Fruit fly (Drosophila melanogaster) whole organism, embryonic: ENCODE data around the gene CG5346.

Experiments
- CG10147 ChIP-seq: fragments of 200-800 bp; sonication (Bioruptor generic); optimal IDR thresholded peaks from 2 replicates; lab custom pipeline; 2019; ENCODE audit warnings: missing biosample characterization, mild to moderate bottlenecking, missing genetic modification characterization, moderate library complexity
- CG10462 ChIP-seq: fragments of 200-800 bp; sonication (Bioruptor generic); optimal IDR thresholded peaks from 2 replicates; lab custom pipeline; 2016; ENCODE audit warnings: missing biosample characterization, missing genetic modification characterization
- CG10979 ChIP-seq: fragments of 200-800 bp; sonication (Bioruptor generic); optimal IDR thresholded peaks from 2 replicates; lab custom pipeline; 2018; ENCODE audit warnings: missing biosample characterization, mild to moderate bottlenecking, missing genetic modification characterization, moderate library complexity
- CG12299 ChIP-seq: fragments of 200-800 bp; sonication (Bioruptor generic); optimal IDR thresholded peaks from 2 replicates; lab custom pipeline; 2018; ENCODE audit warnings: missing biosample characterization, mild to moderate bottlenecking, missing genetic modification characterization
- CG12769 ChIP-seq: fragments of 200-800 bp; sonication (Bioruptor generic); optimal IDR thresholded peaks from 2 replicates; lab custom pipeline; 2019; ENCODE audit warnings: missing biosample characterization, mild to moderate bottlenecking, missing genetic modification characterization, moderate library complexity
- CG13424 ChIP-seq: fragments of 200-800 bp; sonication (Bioruptor generic); optimal IDR thresholded peaks from 2 replicates; lab custom pipeline; 2019; ENCODE audit warnings: missing biosample characterization, mild to moderate bottlenecking, missing genetic modification characterization, moderate library complexity
- CG14965 ChIP-seq: fragments of 200-800 bp; sonication (Bioruptor generic); optimal IDR thresholded peaks from 2 replicates; lab custom pipeline; 2016; ENCODE audit warnings: missing biosample characterization, missing genetic modification characterization, borderline replicate concordance
- CG15269 ChIP-seq: fragments of 200-800 bp; sonication (Bioruptor generic); optimal IDR thresholded peaks from 2 replicates; lab custom pipeline; 2018; ENCODE audit warnings: missing biosample characterization, mild to moderate bottlenecking, missing genetic modification characterization, moderate library complexity
- CG15696 ChIP-seq: fragments of 200-800 bp; sonication (Bioruptor generic); optimal IDR thresholded peaks from 2 replicates; lab custom pipeline; 2019; ENCODE audit warnings: missing biosample characterization, mild to moderate bottlenecking, missing genetic modification characterization, moderate library complexity
- CG17186 ChIP-seq: fragments of 200-800 bp; sonication (Bioruptor generic); optimal IDR thresholded peaks from 3 replicates; lab custom pipeline; 2017; ENCODE audit warnings: missing biosample characterization, missing genetic modification reagents, missing genetic modification characterization
- CG2199 ChIP-seq: fragments of 200-800 bp; sonication (Bioruptor generic); IDR thresholded peaks from 3 replicates; pipeline ENCODE4 v1.3.6; 2022; ENCODE audit warnings: missing biosample characterization, missing genetic modification characterization
- CG31441 ChIP-seq: fragments of 200-800 bp; sonication (Bioruptor generic); IDR thresholded peaks from 2 replicates; pipeline ENCODE4 v1.3.6; 2022; ENCODE audit warnings: missing biosample characterization, missing genetic modification characterization
- CG32772 ChIP-seq: fragments of 200-800 bp; sonication (Bioruptor generic); IDR thresholded peaks from 2 replicates; pipeline ENCODE4 v1.3.6; 2022; ENCODE audit warnings: missing biosample characterization, missing genetic modification characterization
- CG34376 ChIP-seq: fragments of 200-800 bp; sonication (Bioruptor generic); optimal IDR thresholded peaks from 2 replicates; lab custom pipeline; 2018; ENCODE audit warnings: missing biosample characterization, mild to moderate bottlenecking, missing genetic modification characterization
- CG3847 ChIP-seq: fragments of 200-800 bp; sonication (Bioruptor generic); IDR thresholded peaks from 2 replicates; pipeline ENCODE4 v1.3.6; 2022; ENCODE audit warnings: missing biosample characterization, missing genetic modification characterization
- CG3995 ChIP-seq: fragments of 200-800 bp; sonication (Bioruptor generic); optimal IDR thresholded peaks from 3 replicates; lab custom pipeline; 2016; ENCODE audit warnings: missing biosample characterization, missing genetic modification characterization
- CG7839 ChIP-seq: fragments of 200-800 bp; sonication (Bioruptor generic); optimal IDR thresholded peaks from 3 replicates; lab custom pipeline; 2018; ENCODE audit warnings: missing biosample characterization, mild to moderate bottlenecking, missing genetic modification characterization, moderate library complexity
- Deaf1 ChIP-seq: fragments of 200-800 bp; optimal IDR thresholded peaks from 3 replicates; lab custom pipeline; 2019; ENCODE audit warnings: missing biosample characterization, mild to moderate bottlenecking, missing genetic modification characterization, moderate library complexity
- Dp ChIP-seq: fragments of 200-800 bp; sonication (Bioruptor generic); optimal IDR thresholded peaks from 2 replicates; lab custom pipeline; 2018; ENCODE audit warnings: missing biosample characterization, mild to moderate bottlenecking, missing genetic modification characterization, moderate library complexity
- E2f2 ChIP-seq: fragments of 200-800 bp; sonication (Bioruptor generic); IDR thresholded peaks from 2 replicates; pipeline ENCODE4 v1.3.6; 2022; ENCODE audit warnings: missing biosample characterization, missing genetic modification characterization
- Ets97D ChIP-seq: fragments of 200-800 bp; sonication (Bioruptor generic); optimal IDR thresholded peaks from 3 replicates; lab custom pipeline; 2016; ENCODE audit warnings: missing biosample characterization, missing genetic modification characterization
- H2.0 ChIP-seq: fragments of 200-800 bp; sonication (Bioruptor generic); IDR thresholded peaks from 2 replicates; pipeline ENCODE4 v1.3.6; 2022; ENCODE audit warnings: missing biosample characterization, missing genetic modification characterization
- HmgZ ChIP-seq: fragments of 200-800 bp; sonication (Bioruptor generic); optimal IDR thresholded peaks from 2 replicates; lab custom pipeline; 2018; ENCODE audit warnings: missing biosample characterization, mild to moderate bottlenecking, missing genetic modification characterization
- Hsf ChIP-seq: fragments of 200-800 bp; sonication (Bioruptor generic); optimal IDR thresholded peaks from 3 replicates; lab custom pipeline; 2016; ENCODE audit warnings: missing biosample characterization, missing genetic modification characterization
- Jarid2 ChIP-seq: fragments of 200-800 bp; sonication (Bioruptor generic); optimal IDR thresholded peaks from 3 replicates; lab custom pipeline; 2017; ENCODE audit warnings: mild to moderate bottlenecking, missing biosample characterization, missing genetic modification reagents, missing genetic modification characterization
- Mrtf ChIP-seq: fragments of 200-800 bp; sonication (Bioruptor generic); IDR thresholded peaks from 3 replicates; pipeline ENCODE4 v1.3.6; 2022; ENCODE audit warnings: missing biosample characterization, missing genetic modification characterization
- Pdp1 ChIP-seq, 2 experiments: fragments of 200-800 bp; sonication (Bioruptor generic); optimal IDR thresholded peaks; 3 replicates each; lab custom pipeline; 2016; ENCODE audit warnings: missing biosample characterization in 2 of 2, missing genetic modification characterization in 2 of 2, mild to moderate bottlenecking in 1 of 2, moderate library complexity in 1 of 2
- Ptx1 ChIP-seq: fragments of 200-800 bp; sonication (Bioruptor generic); IDR thresholded peaks from 2 replicates; pipeline ENCODE4 v1.3.6; 2022; ENCODE audit warnings: missing biosample characterization, missing genetic modification characterization
- Side ChIP-seq: fragments of 200-800 bp; sonication (Bioruptor generic); optimal IDR thresholded peaks from 2 replicates; lab custom pipeline; 2016; ENCODE audit warnings: missing biosample characterization, missing genetic modification characterization
- Xrp1 ChIP-seq: fragments of 200-800 bp; sonication (Bioruptor generic); IDR thresholded peaks from 2 replicates; pipeline ENCODE4 v1.3.6; 2022; ENCODE audit warnings: missing biosample characterization, missing genetic modification characterization
- YL-1 ChIP-seq: fragments of 200-800 bp; sonication (Bioruptor generic); optimal IDR thresholded peaks from 3 replicates; lab custom pipeline; 2017; ENCODE audit warnings: missing biosample characterization, mild to moderate bottlenecking, missing genetic modification characterization
- amos ChIP-seq: fragments of 200-800 bp; sonication (Bioruptor generic); IDR thresholded peaks from 2 replicates; pipeline ENCODE4 v1.3.6; 2022; ENCODE audit warnings: missing biosample characterization, missing genetic modification characterization; ENCODE audit not compliant: partially characterized antibody
- bcd ChIP-seq: fragments of 200-800 bp; sonication (Bioruptor generic); optimal IDR thresholded peaks from 2 replicates; lab custom pipeline; 2017; ENCODE audit warnings: missing biosample characterization, mild to moderate bottlenecking, missing genetic modification characterization
- chinmo ChIP-seq: fragments of 200-800 bp; sonication (Bioruptor generic); IDR thresholded peaks from 4 replicates; pipeline ENCODE4 v1.3.6; 2022; ENCODE audit warnings: missing biosample characterization, missing genetic modification characterization; ENCODE audit not compliant: partially characterized antibody
- croc ChIP-seq: fragments of 200-800 bp; sonication (Bioruptor generic); conservative IDR thresholded peaks from 3 replicates; pipeline ENCODE4 v1.3.6; 2022; ENCODE audit warnings: missing biosample characterization, missing genetic modification characterization
- dm ChIP-seq: fragments of 200-800 bp; sonication (Bioruptor generic); optimal IDR thresholded peaks from 3 replicates; lab custom pipeline; 2016; ENCODE audit warnings: missing biosample characterization, missing genetic modification characterization
- ewg ChIP-seq: fragments of 200-800 bp; sonication (Bioruptor generic); optimal IDR thresholded peaks from 3 replicates; lab custom pipeline; 2017; ENCODE audit warnings: mild to moderate bottlenecking, missing biosample characterization, missing genetic modification reagents, missing genetic modification characterization
- exex ChIP-seq: fragments of 200-800 bp; sonication (Bioruptor generic); optimal IDR thresholded peaks from 4 replicates; lab custom pipeline; 2018; ENCODE audit warnings: missing biosample characterization, mild to moderate bottlenecking, missing genetic modification characterization, moderate library complexity
- gfzf ChIP-seq: fragments of 200-800 bp; sonication (Bioruptor generic); optimal IDR thresholded peaks from 2 replicates; lab custom pipeline; 2016; ENCODE audit warnings: missing biosample characterization, mild to moderate bottlenecking, missing genetic modification characterization, moderate library complexity
- her ChIP-seq: fragments of 200-800 bp; sonication (Bioruptor generic); optimal IDR thresholded peaks from 2 replicates; lab custom pipeline; 2016; ENCODE audit warnings: missing biosample characterization, missing genetic modification characterization
- kay ChIP-seq: fragments of 200-800 bp; sonication (Bioruptor generic); optimal IDR thresholded peaks from 2 replicates; lab custom pipeline; 2016; ENCODE audit warnings: missing biosample characterization, missing genetic modification characterization
- kni ChIP-seq: fragments of 200-800 bp; sonication (Bioruptor generic); optimal IDR thresholded peaks from 3 replicates; lab custom pipeline; 2017; ENCODE audit warnings: mild to moderate bottlenecking, missing biosample characterization, missing genetic modification reagents, missing genetic modification characterization
- knrl ChIP-seq: fragments of 200-800 bp; sonication (Bioruptor generic); IDR thresholded peaks from 3 replicates; pipeline ENCODE4 v1.3.6; 2022; ENCODE audit warnings: missing biosample characterization, missing genetic modification characterization; ENCODE audit not compliant: partially characterized antibody
- lilli ChIP-seq: fragments of 200-800 bp; sonication (Bioruptor generic); optimal IDR thresholded peaks from 3 replicates; lab custom pipeline; 2016; ENCODE audit warnings: missing biosample characterization, missing genetic modification characterization
- pfk ChIP-seq: fragments of 200-800 bp; sonication (Bioruptor generic); optimal IDR thresholded peaks from 2 replicates; lab custom pipeline; 2018; ENCODE audit warnings: missing biosample characterization, mild to moderate bottlenecking, missing genetic modification characterization, moderate library complexity
- pum ChIP-seq: fragments of 200-800 bp; sonication (Bioruptor generic); optimal IDR thresholded peaks from 2 replicates; lab custom pipeline; 2016; ENCODE audit warnings: missing biosample characterization, missing genetic modification characterization
- stwl ChIP-seq: fragments of 200-800 bp; sonication (Bioruptor generic); optimal IDR thresholded peaks from 3 replicates; lab custom pipeline; 2018; ENCODE audit warnings: missing biosample characterization, mild to moderate bottlenecking, missing genetic modification characterization, moderate library complexity
- tap ChIP-seq: fragments of 200-800 bp; optimal IDR thresholded peaks from 3 replicates; lab custom pipeline; 2019; ENCODE audit warnings: missing biosample characterization, mild to moderate bottlenecking, missing genetic modification characterization, moderate library complexity
- tll ChIP-seq, 2 experiments: fragments of 200-800 bp in 1 of 2; fragments of >200 bp in 1 of 2; sonication (Bioruptor generic) in 1 of 2; optimal IDR thresholded peaks; 2 replicates each; lab custom pipeline; 2017 to 2019; ENCODE audit warnings: missing biosample characterization in 2 of 2, missing genetic modification characterization in 2 of 2, mild to moderate bottlenecking in 1 of 2, moderate library complexity in 1 of 2

Gene CG5346

DNA sequence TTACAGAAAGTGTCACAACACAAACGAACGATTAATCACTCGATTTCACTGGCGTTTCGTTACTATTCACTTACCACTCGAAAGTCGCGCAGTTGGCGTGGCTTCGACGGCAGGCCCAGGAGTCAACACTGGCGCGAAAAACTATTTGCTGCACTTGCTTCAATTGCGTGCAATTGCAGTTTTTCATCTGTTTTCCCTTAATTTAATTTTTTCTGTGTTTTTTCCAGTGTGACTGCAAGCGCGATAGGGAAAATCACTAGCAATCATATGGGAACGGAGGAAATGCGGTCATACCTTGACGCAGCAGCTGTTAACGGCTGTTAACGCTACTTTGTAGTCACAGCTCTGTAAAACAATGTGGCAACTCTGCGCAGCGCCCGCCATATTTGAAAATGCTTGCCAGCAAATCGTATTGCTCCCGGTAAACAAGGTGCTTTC, 19.1 kb upstream of the CG5346 start, which contains the start of gene AdipoR (continued):
- peak; percentile 6 for TF ChIP-seq pum (GFP tag; lab: Kevin White, UChicago)
- peak; percentile 88 for TF ChIP-seq stwl
- peak; percentile 55 for TF ChIP-seq knrl
- TF ChIP-seq kni (GFP tag; lab: Kevin White, UChicago): peak; percentile 35
- peak; percentile 55 for TF ChIP-seq CG12769
- TF ChIP-seq CG17186 (GFP tag; lab: Kevin White, UChicago): peak; percentile 84
- TF ChIP-seq CG15269 (tag; lab: Kevin White, UChicago): peak; percentile 7
- TF ChIP-seq CG2199 (GFP tag; lab: Robert Waterston, UW): 0 out of 3 replicates have a peak, but pooled peaks have one; percentile 27
- peak; percentile 36 for TF ChIP-seq lilli (GFP tag; lab: Kevin White, UChicago)
- peak; percentile 92 for TF ChIP-seq YL-1
- peak; percentile 58 for TF ChIP-seq Ets97D (GFP tag; lab: Kevin White, UChicago)
- TF ChIP-seq croc (GFP tag; lab: Robert Waterston, UW): no peak
- TF ChIP-seq Pdp1 (GFP tag; optimal IDR thresholded peaks at IDR 0.05; lab: Kevin White, UChicago): peak in 1 of 2 experiments; percentile 5
- TF ChIP-seq dm: peak; percentile 33
- TF ChIP-seq kay: peak; percentile 42
- TF ChIP-seq her (GFP tag; lab: Kevin White, UChicago): peak; percentile 49
- TF ChIP-seq E2f2 (GFP tag; lab: Robert Waterston, UW): peak; percentile 99
- peak; percentile 63; the same call in 1 of the 2 replicates for TF ChIP-seq amos (GFP tag; lab: Robert Waterston, UW)
- TF ChIP-seq Ptx1: 0 out of 2 replicates have a peak, but pooled peaks have one; percentile 14
- TF ChIP-seq Jarid2 (GFP tag; lab: Kevin White, UChicago): peak; percentile 32
- peak; percentile 28 for TF ChIP-seq CG10979 (tag; lab: Kevin White, UChicago)
- TF ChIP-seq tap (tag; lab: Kevin White, UChicago): no peak
- TF ChIP-seq CG13424 (tag; lab: Kevin White, UChicago): peak; percentile 14
- TF ChIP-seq CG10147: peak; percentile 39
- peak; percentile 30; the same call in 1 of the 2 replicates for TF ChIP-seq CG31441 (GFP tag; lab: Robert Waterston, UW)
- TF ChIP-seq pfk (GFP tag; lab: Kevin White, UChicago): peak; percentile 33
- no peak for TF ChIP-seq CG32772 (GFP tag; lab: Robert Waterston, UW)
- TF ChIP-seq CG7839 (tag; lab: Kevin White, UChicago): peak; percentile 11
- TF ChIP-seq CG14965: no peak
- TF ChIP-seq CG10462: no peak
- TF ChIP-seq tll (GFP tag; optimal IDR thresholded peaks at IDR 0.05; lab: Kevin White, UChicago): peak in 1 of 2 experiments; percentile 29
- no peak for TF ChIP-seq Hsf (GFP tag; lab: Kevin White, UChicago)
- no peak for TF ChIP-seq Mrtf
- TF ChIP-seq CG3995 (GFP tag; lab: Kevin White, UChicago): peak; percentile 88
- TF ChIP-seq Deaf1: peak; percentile 44
- peak; percentile 56 for TF ChIP-seq HmgZ (tag; lab: Kevin White, UChicago)
- TF ChIP-seq H2.0: no peak
- TF ChIP-seq gfzf (GFP tag; lab: Kevin White, UChicago): peak; percentile 97
- no peak for TF ChIP-seq CG15696 (tag; lab: Kevin White, UChicago)
- peak; percentile 34 for TF ChIP-seq bcd
- peak; percentile 54; the same call in 1 of the 4 replicates for TF ChIP-seq chinmo (GFP tag; lab: Robert Waterston, UW)
- TF ChIP-seq CG3847: peak; percentile 78
- peak; percentile 38 for TF ChIP-seq CG34376
- peak; percentile 23; the same call in 1 of the 2 replicates for TF ChIP-seq Xrp1
- peak; percentile 19 for TF ChIP-seq Side (GFP tag; lab: Kevin White, UChicago)
- peak; percentile 62 for TF ChIP-seq ewg (GFP tag; lab: Kevin White, UChicago)
- TF ChIP-seq exex (tag; lab: Kevin White, UChicago): peak; percentile 24
- peak; percentile 32 for TF ChIP-seq CG12299 (tag; lab: Kevin White, UChicago)
- TF ChIP-seq Dp (GFP tag; lab: Kevin White, UChicago): peak; percentile 97
